Fruit fly (Drosophila melanogaster) whole organism, embryonic: ENCODE results near the gene CG12990.
A peak's percentile ranks its signal among the peaks of the same experiment; 100 is the strongest.

Experiments used
- C15 ChIP-seq: fragments of 200-800 bp; sonication (Bioruptor generic); IDR thresholded peaks from 3 replicates; pipeline ENCODE4 v1.3.6; 2022; ENCODE audit warnings: missing biosample characterization, missing genetic modification characterization
- CG10274 ChIP-seq: fragments of 200-800 bp; sonication (Bioruptor generic); optimal IDR thresholded peaks from 3 replicates; lab custom pipeline; 2017; ENCODE audit warnings: missing biosample characterization, mild to moderate bottlenecking, missing genetic modification characterization
- CG10366 ChIP-seq: fragments of 200-800 bp; sonication (Bioruptor generic); IDR thresholded peaks from 2 replicates; pipeline ENCODE4 v1.3.6; 2022; ENCODE audit warnings: missing biosample characterization, missing genetic modification characterization
- CG10462 ChIP-seq: fragments of 200-800 bp; sonication (Bioruptor generic); optimal IDR thresholded peaks from 2 replicates; lab custom pipeline; 2016; ENCODE audit warnings: missing biosample characterization, missing genetic modification characterization
- CG11723 ChIP-seq: fragments of 200-800 bp; sonication (Bioruptor generic); optimal IDR thresholded peaks from 2 replicates; lab custom pipeline; 2017; ENCODE audit warnings: missing biosample characterization, mild to moderate bottlenecking, missing genetic modification characterization
- CG12219 ChIP-seq: fragments of 200-800 bp; sonication (Bioruptor generic); optimal IDR thresholded peaks from 3 replicates; lab custom pipeline; 2018; ENCODE audit warnings: missing biosample characterization, mild to moderate bottlenecking, missing genetic modification characterization
- CG1529 ChIP-seq: fragments of 200-800 bp; sonication (Bioruptor generic); optimal IDR thresholded peaks from 3 replicates; lab custom pipeline; 2018; ENCODE audit warnings: missing biosample characterization, missing genetic modification characterization
- CG1647 ChIP-seq: fragments of 200-800 bp; sonication (Bioruptor generic); optimal IDR thresholded peaks from 3 replicates; lab custom pipeline; 2016; ENCODE audit warnings: missing biosample characterization, missing genetic modification characterization
- CG17186 ChIP-seq: fragments of 200-800 bp; sonication (Bioruptor generic); optimal IDR thresholded peaks from 3 replicates; lab custom pipeline; 2017; ENCODE audit warnings: missing biosample characterization, missing genetic modification reagents, missing genetic modification characterization
- CG17359 ChIP-seq: fragments of 200-800 bp; sonication (Bioruptor generic); optimal IDR thresholded peaks from 3 replicates; lab custom pipeline; 2018; ENCODE audit warnings: missing biosample characterization, mild to moderate bottlenecking, missing genetic modification characterization, moderate library complexity
- CG2678 ChIP-seq: fragments of 200-800 bp; sonication (Bioruptor generic); optimal IDR thresholded peaks from 3 replicates; lab custom pipeline; 2019; ENCODE audit warnings: missing biosample characterization, mild to moderate bottlenecking, missing genetic modification characterization, moderate library complexity
- CG3163 ChIP-seq: fragments of 200-800 bp; sonication (Bioruptor generic); optimal IDR thresholded peaks from 3 replicates; lab custom pipeline; 2016; ENCODE audit warnings: missing biosample characterization, missing genetic modification characterization
- CG3407 ChIP-seq: fragments of 200-800 bp; sonication (Bioruptor generic); optimal IDR thresholded peaks from 2 replicates; lab custom pipeline; 2018; ENCODE audit warnings: missing biosample characterization, mild to moderate bottlenecking, missing genetic modification characterization
- CG3838 ChIP-seq: fragments of 200-800 bp; sonication (Bioruptor generic); optimal IDR thresholded peaks from 3 replicates; lab custom pipeline; 2016; ENCODE audit warnings: missing biosample characterization, missing genetic modification characterization
- CG4282 ChIP-seq: fragments of 200-800 bp; sonication (Bioruptor generic); optimal IDR thresholded peaks from 2 replicates; lab custom pipeline; 2016; ENCODE audit warnings: missing biosample characterization, missing genetic modification characterization
- CG6813 ChIP-seq: fragments of 200-800 bp; sonication (Bioruptor generic); optimal IDR thresholded peaks from 2 replicates; lab custom pipeline; 2017; ENCODE audit warnings: missing biosample characterization, missing genetic modification characterization, mild to moderate bottlenecking, moderate library complexity, missing genetic modification reagents
- CG7372 ChIP-seq: fragments of 200-800 bp; sonication (Bioruptor generic); IDR thresholded peaks from 2 replicates; pipeline ENCODE4 v1.3.6; 2022; ENCODE audit warnings: missing biosample characterization, missing genetic modification characterization
- CG7987 ChIP-seq: fragments of 200-800 bp; sonication (Bioruptor generic); optimal IDR thresholded peaks from 2 replicates; lab custom pipeline; 2018; ENCODE audit warnings: missing biosample characterization, mild to moderate bottlenecking, missing genetic modification characterization, moderate library complexity
- CG8388 ChIP-seq: fragments of 200-800 bp; sonication (Bioruptor generic); optimal IDR thresholded peaks from 2 replicates; lab custom pipeline; 2019; ENCODE audit warnings: missing biosample characterization, mild to moderate bottlenecking, missing genetic modification characterization, moderate library complexity
- CG8924 ChIP-seq: fragments of 200-800 bp; optimal IDR thresholded peaks from 3 replicates; lab custom pipeline; 2019; ENCODE audit warnings: missing biosample characterization, mild to moderate bottlenecking, missing genetic modification characterization, moderate library complexity
- CG9609 ChIP-seq: fragments of 200-800 bp; sonication (Bioruptor generic); optimal IDR thresholded peaks from 3 replicates; lab custom pipeline; 2016; ENCODE audit warnings: missing biosample characterization, missing genetic modification characterization
- CTCF ChIP-seq: fragments of 200-800 bp; sonication (Bioruptor generic); optimal IDR thresholded peaks from 2 replicates; lab custom pipeline; 2017; ENCODE audit warnings: missing biosample characterization, mild to moderate bottlenecking, missing genetic modification characterization, moderate library complexity
- Dfd ChIP-seq, 2 experiments: fragments of >200 bp; optimal IDR thresholded peaks; 2 replicates each; lab custom pipeline; 2017; ENCODE audit warnings: missing biosample characterization in 2 of 2, missing genetic modification characterization in 2 of 2
- Dip2 ChIP-seq: fragments of 200-800 bp; sonication (Bioruptor generic); IDR thresholded peaks from 2 replicates; pipeline ENCODE4 v1.3.6; 2022; ENCODE audit warnings: missing biosample characterization, missing genetic modification characterization
- Doc2 ChIP-seq: fragments of 200-800 bp; sonication (Bioruptor generic); IDR thresholded peaks from 2 replicates; pipeline ENCODE4 v1.3.6; 2022; ENCODE audit warnings: missing biosample characterization, missing genetic modification characterization
- Dp ChIP-seq: fragments of 200-800 bp; sonication (Bioruptor generic); optimal IDR thresholded peaks from 2 replicates; lab custom pipeline; 2018; ENCODE audit warnings: missing biosample characterization, mild to moderate bottlenecking, missing genetic modification characterization, moderate library complexity
- Elba2 ChIP-seq: fragments of 200-800 bp; sonication (Bioruptor generic); optimal IDR thresholded peaks from 3 replicates; lab custom pipeline; 2016; ENCODE audit warnings: missing biosample characterization, missing genetic modification characterization
- HLH3B ChIP-seq: fragments of 200-800 bp; sonication (Bioruptor generic); IDR thresholded peaks from 2 replicates; pipeline ENCODE4 v1.3.6; 2022; ENCODE audit warnings: missing biosample characterization, missing genetic modification characterization
- HLH4C ChIP-seq: fragments of 200-800 bp; sonication (Bioruptor generic); IDR thresholded peaks from 3 replicates; pipeline ENCODE4 v1.3.6; 2022; ENCODE audit warnings: missing biosample characterization, missing genetic modification characterization; ENCODE audit not compliant: partially characterized antibody
- Hr51 ChIP-seq, 2 experiments: fragments of 200-800 bp; sonication (Bioruptor generic); optimal IDR thresholded peaks; 2 replicates in 1 of 2; 3 replicates in 1 of 2; lab custom pipeline; 2016 to 2018; ENCODE audit warnings: missing biosample characterization in 2 of 2, missing genetic modification characterization in 2 of 2, mild to moderate bottlenecking in 1 of 2, moderate library complexity in 1 of 2
- MBD-R2 ChIP-seq: fragments of 200-800 bp; sonication (Bioruptor generic); IDR thresholded peaks from 2 replicates; pipeline ENCODE4 v1.3.6; 2022; ENCODE audit warnings: missing biosample characterization, missing genetic modification characterization
- Mrtf ChIP-seq: fragments of 200-800 bp; sonication (Bioruptor generic); IDR thresholded peaks from 3 replicates; pipeline ENCODE4 v1.3.6; 2022; ENCODE audit warnings: missing biosample characterization, missing genetic modification characterization
- Sin3A ChIP-seq: fragments of >200 bp; optimal IDR thresholded peaks from 2 replicates; lab custom pipeline; 2018
- Stat92E ChIP-seq, 3 experiments: fragments of >200 bp in 2 of 3; fragments of 200-800 bp in 1 of 3; sonication (Bioruptor generic) in 1 of 3; optimal IDR thresholded peaks; 2 replicates each; lab custom pipeline; 2017 to 2019; ENCODE audit warnings: missing biosample characterization in 3 of 3, missing genetic modification characterization in 3 of 3, mild to moderate bottlenecking in 1 of 3, moderate library complexity in 1 of 3
- ab ChIP-seq: fragments of 200-800 bp; sonication (Bioruptor generic); optimal IDR thresholded peaks from 2 replicates; lab custom pipeline; 2016; ENCODE audit warnings: missing biosample characterization, missing genetic modification characterization
- amos ChIP-seq: fragments of 200-800 bp; sonication (Bioruptor generic); IDR thresholded peaks from 2 replicates; pipeline ENCODE4 v1.3.6; 2022; ENCODE audit warnings: missing biosample characterization, missing genetic modification characterization; ENCODE audit not compliant: partially characterized antibody
- aop ChIP-seq: fragments of 200-800 bp; sonication (Bioruptor generic); IDR thresholded peaks from 2 replicates; pipeline ENCODE4 v1.3.6; 2022; ENCODE audit warnings: missing biosample characterization, missing genetic modification characterization
- caup ChIP-seq: fragments of 200-800 bp; sonication (Bioruptor generic); optimal IDR thresholded peaks from 3 replicates; lab custom pipeline; 2017; ENCODE audit warnings: missing biosample characterization, mild to moderate bottlenecking, missing genetic modification characterization, moderate library complexity; ENCODE audit not compliant: severe bottlenecking
- cg ChIP-seq: fragments of 200-800 bp; sonication (Bioruptor generic); optimal IDR thresholded peaks from 3 replicates; lab custom pipeline; 2019; ENCODE audit warnings: missing biosample characterization, mild to moderate bottlenecking, missing genetic modification characterization, moderate library complexity
- chif ChIP-seq, 2 experiments: fragments of 200-800 bp; sonication (Bioruptor generic); optimal IDR thresholded peaks; 3 replicates each; lab custom pipeline; 2016; ENCODE audit warnings: missing biosample characterization in 2 of 2, missing genetic modification characterization in 2 of 2
- cwo ChIP-seq: fragments of 200-800 bp; sonication (Bioruptor generic); optimal IDR thresholded peaks from 3 replicates; lab custom pipeline; 2017; ENCODE audit warnings: missing biosample characterization, missing genetic modification characterization, mild to moderate bottlenecking, moderate library complexity, missing genetic modification reagents
- dmrt99B ChIP-seq: fragments of 200-800 bp; sonication (Bioruptor generic); optimal IDR thresholded peaks from 2 replicates; lab custom pipeline; 2018; ENCODE audit warnings: missing biosample characterization, mild to moderate bottlenecking, missing genetic modification characterization, moderate library complexity
- ewg ChIP-seq: fragments of 200-800 bp; sonication (Bioruptor generic); optimal IDR thresholded peaks from 3 replicates; lab custom pipeline; 2017; ENCODE audit warnings: mild to moderate bottlenecking, missing biosample characterization, missing genetic modification reagents, missing genetic modification characterization
- gsb-n ChIP-seq: fragments of 200-800 bp; sonication (Bioruptor generic); optimal IDR thresholded peaks from 3 replicates; lab custom pipeline; 2018; ENCODE audit warnings: missing biosample characterization, mild to moderate bottlenecking, missing genetic modification characterization
- maf-S ChIP-seq: fragments of 200-800 bp; sonication (Bioruptor generic); optimal IDR thresholded peaks from 2 replicates; lab custom pipeline; 2016; ENCODE audit warnings: missing biosample characterization, missing genetic modification characterization
- sens ChIP-seq: fragments of 200-800 bp; sonication (Bioruptor generic); peaks from one replicate; lab custom pipeline; 2016; ENCODE audit warnings: missing biosample characterization, missing genetic modification characterization
- seq ChIP-seq: fragments of 200-800 bp; sonication (Bioruptor generic); IDR thresholded peaks from 2 replicates; pipeline ENCODE4 v1.3.6; 2022; ENCODE audit warnings: missing biosample characterization, missing genetic modification characterization
- so ChIP-seq: fragments of 200-800 bp; sonication (Bioruptor generic); IDR thresholded peaks from 3 replicates; pipeline ENCODE4 v1.3.6; 2022; ENCODE audit warnings: missing biosample characterization, missing genetic modification characterization
- trh ChIP-seq: fragments of 200-800 bp; sonication (Bioruptor generic); optimal IDR thresholded peaks from 2 replicates; lab custom pipeline; 2016; ENCODE audit warnings: missing biosample characterization, missing genetic modification characterization
- wek ChIP-seq: fragments of 200-800 bp; sonication (Bioruptor generic); optimal IDR thresholded peaks from 3 replicates; lab custom pipeline; 2018; ENCODE audit warnings: missing biosample characterization, mild to moderate bottlenecking, missing genetic modification characterization, moderate library complexity

CG12990 gene

dm6 chrX:17658207-17659118 lies 13.2 kb downstream of the CG12990 start (continued):
- no peak for TF ChIP-seq Doc2 (GFP tag; lab: Robert Waterston, UW)
- no peak for TF ChIP-seq trh (GFP tag; lab: Kevin White, UChicago)
- no peak for TF ChIP-seq CG10366
- TF ChIP-seq Dip2 (GFP tag; lab: Robert Waterston, UW) = no peak
- TF ChIP-seq C15 (GFP tag; lab: Robert Waterston, UW) = no peak
- TF ChIP-seq HLH3B (GFP tag; lab: Robert Waterston, UW) = no peak
- TF ChIP-seq maf-S = no peak
- TF ChIP-seq CG3163 = peak; percentile 19
- TF ChIP-seq HLH4C (GFP tag; lab: Robert Waterston, UW) = no peak
- peak; percentile 12 for TF ChIP-seq CG3838 (GFP tag; lab: Kevin White, UChicago)
- TF ChIP-seq CG4282 (GFP tag; lab: Kevin White, UChicago) = no peak
- no peak for TF ChIP-seq Mrtf
- no peak for TF ChIP-seq CTCF (GFP tag; lab: Kevin White, UChicago)
- peak; percentile 4 for TF ChIP-seq CG17359 (tag; lab: Kevin White, UChicago)
- no peak for TF ChIP-seq dmrt99B (tag; lab: Kevin White, UChicago)
- TF ChIP-seq CG12219 = peak; percentile 6
- no peak for TF ChIP-seq caup
- no peak for TF ChIP-seq CG1529 (GFP tag; lab: Kevin White, UChicago)
- TF ChIP-seq CG7372 (GFP tag; lab: Robert Waterston, UW) = no peak
- TF ChIP-seq ewg (GFP tag; lab: Kevin White, UChicago) = no peak
- no peak for TF ChIP-seq cwo
- no peak for TF ChIP-seq wek
- TF ChIP-seq CG3407 (GFP tag; lab: Kevin White, UChicago) = no peak
- no peak for TF ChIP-seq Stat92E (GFP tag; optimal IDR thresholded peaks at IDR 0.05; lab: Kevin White, UChicago)
- no peak for TF ChIP-seq Dp (GFP tag; lab: Kevin White, UChicago)
- no peak for TF ChIP-seq Hr51 (GFP tag; optimal IDR thresholded peaks at IDR 0.05; lab: Kevin White, UChicago)
- TF ChIP-seq CG17186 (GFP tag; lab: Kevin White, UChicago) = no peak
- TF ChIP-seq sens (GFP tag; lab: Kevin White, UChicago) = peak; percentile 80
- peak; percentile 80 for TF ChIP-seq seq
- no peak for TF ChIP-seq CG8924 (tag; lab: Kevin White, UChicago)
- TF ChIP-seq aop (GFP tag; lab: Robert Waterston, UW) = no peak
- TF ChIP-seq ab (GFP tag; lab: Kevin White, UChicago) = no peak
- no peak for TF ChIP-seq MBD-R2 (GFP tag; lab: Robert Waterston, UW)
- TF ChIP-seq CG10274 = no peak
- no peak for TF ChIP-seq CG7987 (GFP tag; lab: Kevin White, UChicago)
- no peak for TF ChIP-seq CG10462 (GFP tag; lab: Kevin White, UChicago)
- TF ChIP-seq CG9609 (GFP tag; lab: Kevin White, UChicago) = no peak
- TF ChIP-seq Sin3A (lab: Kevin White, UChicago) = no peak
- TF ChIP-seq CG11723 (GFP tag; lab: Kevin White, UChicago) = no peak
- TF ChIP-seq CG8388 (GFP tag; lab: Kevin White, UChicago) = no peak
- TF ChIP-seq CG2678 (tag; lab: Kevin White, UChicago) = no peak
- peak; percentile 74 for TF ChIP-seq cg (GFP tag; lab: Kevin White, UChicago)
- 0 out of 3 replicates have a peak, but pooled peaks have one; percentile 32 for TF ChIP-seq so
- no peak for TF ChIP-seq Elba2 (GFP tag; lab: Kevin White, UChicago)
- no peak for TF ChIP-seq chif (GFP tag; optimal IDR thresholded peaks at IDR 0.05; lab: Kevin White, UChicago)
- TF ChIP-seq CG6813 = no peak
- TF ChIP-seq Dfd (GFP tag; optimal IDR thresholded peaks at IDR 0.05; lab: Kevin White, UChicago) = no peak
- no peak for TF ChIP-seq gsb-n
- TF ChIP-seq CG1647 (GFP tag; lab: Kevin White, UChicago) = no peak
- TF ChIP-seq amos = no peak
